Worm (Caenorhabditis elegans) whole organism, late embryonic: ENCODE measurements around the gene thoc-2.

Experiments used
- ceh-19 ChIP-seq: fragments of 200-800 bp; sonication (Bioruptor generic); optimal IDR thresholded peaks from 2 replicates; lab custom pipeline; 2018; ENCODE audit warnings: mild to moderate bottlenecking, missing genetic modification characterization, missing compliant biosample characterization
- ceh-31 ChIP-seq: sonication (generic microtip); optimal IDR thresholded peaks from 2 replicates; lab custom pipeline; 2016; ENCODE audit warnings: missing genetic modification characterization, missing compliant biosample characterization
- ets-4 ChIP-seq: sonication (generic microtip); optimal IDR thresholded peaks from 2 replicates; lab custom pipeline; 2016; ENCODE audit warnings: missing genetic modification characterization, missing compliant biosample characterization
- lin-11 ChIP-seq: fragments of 200-800 bp; sonication (Bioruptor generic); optimal IDR thresholded peaks from 2 replicates; lab custom pipeline; 2018; ENCODE audit warnings: mild to moderate bottlenecking, missing genetic modification characterization, missing compliant biosample characterization
- pha-2 ChIP-seq: sonication (generic microtip); optimal IDR thresholded peaks from 2 replicates; lab custom pipeline; 2017; ENCODE audit warnings: mild to moderate bottlenecking, missing genetic modification characterization, missing compliant biosample characterization
- sdc-2 ChIP-seq: sonication (generic microtip); optimal IDR thresholded peaks from 2 replicates; lab custom pipeline; 2016; ENCODE audit warnings: missing genotype, missing genetic modification characterization, missing compliant biosample characterization
- unc-42 ChIP-seq: sonication (generic microtip); optimal IDR thresholded peaks from 2 replicates; lab custom pipeline; 2016; ENCODE audit warnings: missing genotype, missing genetic modification characterization, missing compliant biosample characterization
- unc-55 ChIP-seq: sonication (generic microtip); optimal IDR thresholded peaks from 2 replicates; lab custom pipeline; 2017; ENCODE audit warnings: missing biosample characterization, missing genetic modification reagents, missing genetic modification characterization
- ztf-16 ChIP-seq: sonication (generic microtip); optimal IDR thresholded peaks from 2 replicates; lab custom pipeline; 2017; ENCODE audit warnings: missing genetic modification characterization, missing compliant biosample characterization

ce11 chrIII:6380472-6380871, 12.6 kb downstream of the thoc-2 start, which contains the start of gene C16A3.5:
- no peak for TF ChIP-seq ztf-16 (tag; lab: Kevin White, UChicago)
- no peak for TF ChIP-seq unc-42 (tag; lab: Kevin White, UChicago)
- TF ChIP-seq ceh-31 (tag; lab: Kevin White, UChicago) = no peak
- no peak for TF ChIP-seq pha-2 (tag; lab: Kevin White, UChicago)
- no peak for TF ChIP-seq sdc-2 (tag; lab: Kevin White, UChicago)
- TF ChIP-seq unc-55 = no peak
- no peak for TF ChIP-seq ceh-19 (GFP tag; lab: Kevin White, UChicago)
- TF ChIP-seq ets-4 = no peak
- TF ChIP-seq lin-11 (tag; lab: Kevin White, UChicago) = no peak
